Worm (Caenorhabditis elegans) whole organism, L4/young adult: ENCODE results near the gene npr-21.

Experiments
- W03F9.2 ChIP-seq: fragments of 150-350 bp; optimal IDR thresholded peaks from 2 replicates; lab custom pipeline; 2014; ENCODE audit warnings: missing biosample characterization, missing genetic modification characterization
- dao-5 ChIP-seq: sonication (generic microtip); optimal IDR thresholded peaks from 2 replicates; lab custom pipeline; 2016; ENCODE audit warnings: missing genotype, missing genetic modification characterization, moderate library complexity, missing compliant biosample characterization
- him-1 ChIP-seq: sonication (generic microtip); optimal IDR thresholded peaks from 2 replicates; lab custom pipeline; 2016; ENCODE audit warnings: missing genotype, missing genetic modification reagents, missing genetic modification characterization, missing compliant biosample characterization

ce11 chrX:17139204-17139780, 18.5 kb downstream of the npr-21 start:
- TF ChIP-seq W03F9.2 (tag; lab: Kevin White, UChicago) = no peak
- no peak for TF ChIP-seq him-1
- no peak for TF ChIP-seq dao-5 (tag; lab: Kevin White, UChicago)
